Worm (Caenorhabditis elegans) whole organism, L2 larva: ENCODE measurements around the gene F10A3.17.

Source experiments
- ZK546.5 ChIP-seq: sonication (generic microtip); optimal IDR thresholded peaks from 2 replicates; lab custom pipeline; 2017; ENCODE audit warnings: missing biosample characterization, missing genetic modification characterization
- gmeb-1 ChIP-seq: fragments of 150-350 bp; optimal IDR thresholded peaks from 2 replicates; lab custom pipeline; 2014; ENCODE audit warnings: missing biosample characterization, missing genetic modification characterization
- lin-11 ChIP-seq: fragments of 150-350 bp; sonication (generic microtip); optimal IDR thresholded peaks from 2 replicates; lab custom pipeline; 2014; ENCODE audit warnings: missing biosample characterization, missing genetic modification characterization, inconsistent platforms, mixed read lengths
- nhr-12 ChIP-seq: fragments of 150-350 bp; optimal IDR thresholded peaks from 2 replicates; lab custom pipeline; 2014; ENCODE audit warnings: missing biosample characterization, missing genetic modification characterization
- nhr-25 ChIP-seq: fragments of 150-350 bp; sonication (generic microtip); optimal IDR thresholded peaks from 3 replicates; lab custom pipeline; 2014; ENCODE audit warnings: missing biosample characterization, missing genetic modification characterization
- unc-62 ChIP-seq: fragments of 150-350 bp; optimal IDR thresholded peaks from 2 replicates; lab custom pipeline; 2014; ENCODE audit warnings: missing biosample characterization, missing genetic modification reagents, missing genetic modification characterization

DNA sequence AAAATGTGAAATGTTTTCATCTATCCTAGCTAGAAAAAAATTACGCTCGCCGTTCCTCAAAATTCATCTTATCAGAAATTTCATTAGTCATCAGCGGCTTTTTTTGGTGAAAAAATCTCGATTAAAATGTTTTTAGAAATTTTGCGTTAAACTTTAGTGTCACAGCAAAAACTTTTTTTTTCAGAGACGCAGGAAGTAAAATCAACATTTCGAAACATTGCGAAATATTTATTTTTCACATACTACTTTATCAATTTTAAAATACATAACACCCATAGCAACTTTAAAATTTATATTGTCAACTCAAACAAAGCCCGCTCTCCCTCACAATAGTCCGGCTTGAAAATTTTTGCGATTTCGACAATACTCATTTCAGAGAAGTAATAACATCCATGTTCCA, 27.3 kb downstream of the F10A3.17 start:
- no peak for TF ChIP-seq unc-62 (GFP tag; lab: Kevin White, UChicago)
- TF ChIP-seq nhr-25 (tag; lab: Kevin White, UChicago), result no peak
- no peak for TF ChIP-seq nhr-12 (tag; lab: Kevin White, UChicago)
- TF ChIP-seq ZK546.5 (tag; lab: Kevin White, UChicago), result no peak
- no peak for TF ChIP-seq gmeb-1 (tag; lab: Kevin White, UChicago)
- TF ChIP-seq lin-11, result no peak
